Worm (Caenorhabditis elegans) whole organism, L1 larva: ENCODE measurements around the gene catp-6.
"Not testable (repeated sequence)": the region's sequence is repeated elsewhere in the genome, so short reads cannot be mapped to it uniquely, and the experiment has no call there.

Source experiments
- alr-1 ChIP-seq: fragments of 200-800 bp; sonication (Bioruptor generic); optimal IDR thresholded peaks from 2 replicates; lab custom pipeline; 2018; ENCODE audit warnings: borderline replicate concordance, mild to moderate bottlenecking, missing genetic modification characterization, missing compliant biosample characterization
- aly-2 ChIP-seq: fragments of 150-350 bp; optimal IDR thresholded peaks from 2 replicates; lab custom pipeline; 2014; ENCODE audit warnings: missing biosample characterization, missing genetic modification characterization
- ces-1 ChIP-seq: fragments of 150-350 bp; optimal IDR thresholded peaks from 2 replicates; lab custom pipeline; 2014; ENCODE audit warnings: missing biosample characterization, missing genetic modification reagents, missing genetic modification characterization
- elt-3 ChIP-seq, 6 experiments: fragments of 150-350 bp in 1 of 6; sonication (generic microtip); optimal IDR thresholded peaks; 2 replicates each; lab custom pipeline; 2017 to 2018; ENCODE audit warnings: missing biosample characterization in 6 of 6, missing genetic modification characterization in 6 of 6, inconsistent platforms in 1 of 6
- irx-1 ChIP-seq: sonication (generic microtip); optimal IDR thresholded peaks from 2 replicates; lab custom pipeline; 2016; ENCODE audit warnings: missing genetic modification characterization, missing compliant biosample characterization
- jun-1 ChIP-seq: fragments of 150-350 bp; optimal IDR thresholded peaks from 2 replicates; lab custom pipeline; 2014; ENCODE audit warnings: missing biosample characterization, missing genetic modification reagents, missing genetic modification characterization
- lin-13 ChIP-seq: fragments of 150-350 bp; optimal IDR thresholded peaks from 2 replicates; lab custom pipeline; 2014; ENCODE audit warnings: missing biosample characterization, missing genetic modification reagents, missing genetic modification characterization
- mef-2 ChIP-seq: fragments of 150-350 bp; optimal IDR thresholded peaks from 2 replicates; lab custom pipeline; 2014; ENCODE audit warnings: missing biosample characterization, missing genetic modification characterization
- nhr-84 ChIP-seq: sonication (generic microtip); optimal IDR thresholded peaks from 2 replicates; lab custom pipeline; 2017; ENCODE audit warnings: missing biosample characterization, missing genetic modification characterization
- nhr-85 ChIP-seq: sonication (generic microtip); peaks from one replicate; lab custom pipeline; 2016; ENCODE audit warnings: missing genetic modification characterization, inconsistent platforms, missing compliant biosample characterization
- sptf-1 ChIP-seq: fragments of 150-350 bp; optimal IDR thresholded peaks from 2 replicates; lab custom pipeline; 2014; ENCODE audit warnings: missing biosample characterization, missing genetic modification characterization
- tlp-1 ChIP-seq: fragments of 150-350 bp; optimal IDR thresholded peaks from 2 replicates; lab custom pipeline; 2014; ENCODE audit warnings: missing biosample characterization, missing genetic modification characterization
- unc-130 ChIP-seq: fragments of 150-350 bp; optimal IDR thresholded peaks from 2 replicates; lab custom pipeline; 2017; ENCODE audit warnings: missing biosample characterization, missing genetic modification characterization, inconsistent platforms
- unc-30 ChIP-seq: sonication (generic microtip); optimal IDR thresholded peaks from 2 replicates; lab custom pipeline; 2017; ENCODE audit warnings: missing biosample characterization, missing genetic modification characterization
- unc-86 ChIP-seq: sonication (generic microtip); optimal IDR thresholded peaks from 2 replicates; lab custom pipeline; 2016; ENCODE audit warnings: missing genetic modification characterization, missing compliant biosample characterization
- xbp-1 ChIP-seq: sonication (generic microtip); optimal IDR thresholded peaks from 2 replicates; lab custom pipeline; 2016; ENCODE audit warnings: missing genetic modification characterization, missing compliant biosample characterization
- zip-4 ChIP-seq: fragments of 200-800 bp; sonication (Bioruptor generic); optimal IDR thresholded peaks from 2 replicates; lab custom pipeline; 2018; ENCODE audit warnings: mild to moderate bottlenecking, missing genetic modification characterization, moderate library complexity, missing compliant biosample characterization
- ztf-11 ChIP-seq, 2 experiments: sonication (generic microtip); optimal IDR thresholded peaks; 2 replicates each; lab custom pipeline; 2016 to 2017; ENCODE audit warnings: missing genetic modification characterization in 2 of 2, missing biosample characterization in 1 of 2, missing compliant biosample characterization in 1 of 2

Gene catp-6

DNA sequence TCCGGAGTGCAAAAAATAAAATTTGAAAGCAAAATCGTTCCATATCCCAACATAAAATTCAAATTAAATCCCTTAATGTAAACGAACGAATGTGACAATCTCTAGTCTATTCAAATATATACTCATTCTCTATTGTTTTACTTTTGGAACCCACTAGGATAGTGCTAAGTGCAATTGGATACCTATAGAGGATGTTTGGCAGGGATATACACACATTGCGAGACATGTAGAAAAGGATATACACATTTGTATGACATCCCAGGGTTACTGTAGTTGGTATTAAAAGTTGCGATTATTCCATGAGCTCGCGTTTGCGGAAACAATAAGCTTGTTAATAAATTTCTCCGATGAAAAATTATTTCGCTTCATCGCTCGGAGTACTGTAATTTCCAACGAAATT lies 50.9 kb downstream of the catp-6 start:
- TF ChIP-seq ces-1, result no peak
- no peak for TF ChIP-seq nhr-84
- no peak for TF ChIP-seq mef-2 (tag; lab: Kevin White, UChicago)
- no peak for TF ChIP-seq alr-1 (tag; lab: Kevin White, UChicago)
- TF ChIP-seq sptf-1 (tag; lab: Kevin White, UChicago), result no peak
- no peak for TF ChIP-seq zip-4 (GFP tag; lab: Kevin White, UChicago)
- no peak for TF ChIP-seq unc-130 (tag; lab: Kevin White, UChicago)

DNA sequence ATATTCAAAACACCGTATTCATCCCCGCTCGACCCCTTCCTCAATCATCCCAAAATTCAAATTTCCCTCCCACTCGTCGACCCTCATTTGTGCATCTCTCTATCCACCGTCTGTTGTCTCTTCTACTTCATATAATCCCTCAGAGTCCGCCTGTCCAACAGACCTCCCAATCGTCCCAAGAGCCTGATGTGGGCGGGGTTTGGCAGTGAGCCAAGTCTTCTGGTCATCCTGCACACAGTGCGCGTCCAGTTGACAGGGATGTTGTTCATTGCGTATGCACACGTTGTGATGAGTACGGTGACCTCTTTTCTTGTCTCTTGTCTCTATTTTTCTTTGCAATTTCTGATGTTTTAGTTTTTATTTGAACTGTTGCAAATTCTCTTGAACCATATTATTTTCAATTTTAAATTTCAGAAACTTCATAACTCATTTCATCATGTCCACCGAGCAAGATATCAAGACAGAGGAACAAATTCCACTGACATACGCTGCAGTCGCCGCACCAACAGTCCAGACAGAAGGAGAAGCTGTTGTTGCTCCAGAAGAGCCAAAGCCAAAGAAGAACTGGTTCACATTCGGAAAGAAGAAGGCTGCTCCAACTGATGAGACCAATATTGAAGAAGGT lies 52.2 kb downstream of the catp-6 start, which contains the start of gene cav-1:
TSS of gene cav-1 (plus strand) at position 415 of the 625 bp plus-strand sequence.
- TF ChIP-seq lin-13 (GFP tag; lab: Kevin White, UChicago), result no peak
- TF ChIP-seq ztf-11 (tag; optimal IDR thresholded peaks at IDR 0.05; lab: Kevin White, UChicago), result peak in 1 of 2 experiments; percentile 55
- TF ChIP-seq elt-3 (tag; optimal IDR thresholded peaks at IDR 0.05; lab: Kevin White, UChicago), result no peak

DNA sequence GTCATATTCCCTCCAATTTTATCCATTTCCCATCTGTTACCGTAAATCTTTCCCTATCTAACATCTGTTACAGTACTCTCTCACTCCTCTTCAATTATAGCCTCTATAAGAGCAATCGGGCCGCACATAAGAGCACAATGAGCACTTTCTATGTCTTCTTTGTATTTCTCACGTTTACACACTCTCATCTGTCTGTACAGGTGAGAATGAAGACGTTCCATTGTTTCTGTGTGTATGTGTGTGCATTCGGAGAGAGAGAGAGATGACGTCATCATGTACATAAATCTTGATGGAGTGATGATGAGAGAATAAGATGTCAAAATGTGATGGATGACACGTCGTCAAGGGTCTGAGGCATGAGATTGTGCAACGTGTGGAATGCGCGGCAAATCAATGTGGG lies 53.6 kb downstream of the catp-6 start:
- TF ChIP-seq sptf-1 (tag; lab: Kevin White, UChicago), result no peak
- no peak for TF ChIP-seq irx-1 (tag; lab: Kevin White, UChicago)
- no peak for TF ChIP-seq nhr-85 (tag; lab: Kevin White, UChicago)
- TF ChIP-seq unc-86, result peak; percentile 5
- peak in 1 of 2 experiments; percentile 67 for TF ChIP-seq ztf-11 (tag; optimal IDR thresholded peaks at IDR 0.05; lab: Kevin White, UChicago)
- TF ChIP-seq unc-30 (tag; lab: Kevin White, UChicago), result no peak
- no peak for TF ChIP-seq aly-2 (tag; lab: Kevin White, UChicago)

DNA sequence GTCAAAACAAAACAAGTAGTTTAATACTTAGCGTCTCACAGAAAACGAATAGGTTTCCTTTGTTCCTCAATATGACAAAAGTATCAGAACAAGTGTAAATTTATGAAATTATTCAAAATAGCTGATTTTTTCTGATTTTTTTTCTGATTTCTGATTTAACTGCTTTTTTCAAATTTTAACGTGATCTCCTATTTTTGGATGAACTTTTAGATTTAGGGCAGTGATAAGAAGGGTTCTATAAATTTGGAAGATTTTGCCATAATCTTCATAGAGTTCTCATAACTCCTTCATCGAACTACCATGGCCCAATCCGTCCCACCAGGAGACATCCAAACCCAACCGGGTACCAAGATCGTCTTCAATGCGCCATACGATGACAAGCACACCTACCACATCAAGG lies 54.6 kb downstream of the catp-6 start, which contains the start of gene msp-78:
TSS of gene msp-78 (plus strand) at position 301 of the 400 bp plus-strand sequence.
- not testable (repeated sequence) for TF ChIP-seq jun-1 (tag; lab: Kevin White, UChicago); tlp-1; xbp-1 (tag; lab: Kevin White, UChicago)
